Worm (Caenorhabditis elegans) whole organism, mixed stage, embryonic: ENCODE results near the gene T25F10.3.
A peak's percentile ranks its signal among the peaks of the same experiment; 100 is the strongest.

Experiments used
- M03D4.4 ChIP-seq: sonication (generic microtip); optimal IDR thresholded peaks from 2 replicates; lab custom pipeline; 2017; ENCODE audit warnings: mild to moderate bottlenecking, missing genetic modification characterization, missing compliant biosample characterization
- blmp-1 ChIP-seq: fragments of 150-350 bp; optimal IDR thresholded peaks from 2 replicates; lab custom pipeline; 2014; ENCODE audit warnings: missing biosample characterization, missing genetic modification characterization
- ceh-39 ChIP-seq: fragments of 150-350 bp; optimal IDR thresholded peaks from 2 replicates; lab custom pipeline; 2014; ENCODE audit warnings: missing biosample characterization, missing genetic modification characterization
- ceh-43 ChIP-seq: fragments of 200-800 bp; sonication (Bioruptor generic); optimal IDR thresholded peaks from 2 replicates; lab custom pipeline; 2018; ENCODE audit warnings: mild to moderate bottlenecking, missing genetic modification characterization, moderate library complexity, missing compliant biosample characterization
- ceh-83 ChIP-seq: fragments of 200-800 bp; sonication (Bioruptor generic); optimal IDR thresholded peaks from 2 replicates; lab custom pipeline; 2018; ENCODE audit warnings: mild to moderate bottlenecking, missing genetic modification characterization, missing compliant biosample characterization
- ces-1 ChIP-seq: fragments of 150-350 bp; optimal IDR thresholded peaks from 2 replicates; lab custom pipeline; 2014; ENCODE audit warnings: missing biosample characterization, missing genetic modification reagents, missing genetic modification characterization
- cnd-1 ChIP-seq: fragments of 200-800 bp; sonication (Bioruptor generic); optimal IDR thresholded peaks from 2 replicates; lab custom pipeline; 2018; ENCODE audit warnings: mild to moderate bottlenecking, missing genetic modification characterization, missing compliant biosample characterization
- drap-1 ChIP-seq: fragments of 200-800 bp; sonication (Bioruptor generic); optimal IDR thresholded peaks from 3 replicates; lab custom pipeline; 2018; ENCODE audit warnings: mild to moderate bottlenecking, missing genetic modification characterization, missing compliant biosample characterization
- elt-1 ChIP-seq: sonication (generic microtip); optimal IDR thresholded peaks from 2 replicates; lab custom pipeline; 2017; ENCODE audit warnings: missing genetic modification characterization, mild to moderate bottlenecking, missing compliant biosample characterization, antibody characterized with exemption, moderate library complexity, borderline replicate concordance; ENCODE audit not compliant: insufficient read depth
- elt-3 ChIP-seq: fragments of 150-350 bp; optimal IDR thresholded peaks from 2 replicates; lab custom pipeline; 2014; ENCODE audit warnings: missing biosample characterization, missing genetic modification characterization
- flh-1 ChIP-seq: fragments of 200-800 bp; sonication (Bioruptor generic); optimal IDR thresholded peaks from 2 replicates; lab custom pipeline; 2018; ENCODE audit warnings: mild to moderate bottlenecking, missing genetic modification characterization, moderate library complexity, missing compliant biosample characterization
- ham-2 ChIP-seq: fragments of 200-800 bp; sonication (Bioruptor generic); optimal IDR thresholded peaks from 2 replicates; lab custom pipeline; 2018; ENCODE audit warnings: mild to moderate bottlenecking, missing genetic modification characterization, missing compliant biosample characterization
- hlh-1 ChIP-seq: fragments of 150-350 bp; optimal IDR thresholded peaks from 2 replicates; lab custom pipeline; 2014; ENCODE audit warnings: missing biosample characterization, missing genetic modification reagents, missing genetic modification characterization
- lin-13 ChIP-seq: fragments of 150-350 bp; optimal IDR thresholded peaks from 2 replicates; lab custom pipeline; 2014; ENCODE audit warnings: missing biosample characterization, missing genetic modification characterization
- lin-32 ChIP-seq: fragments of 200-800 bp; sonication (Bioruptor generic); optimal IDR thresholded peaks from 2 replicates; lab custom pipeline; 2018; ENCODE audit warnings: mild to moderate bottlenecking, missing genetic modification characterization, missing compliant biosample characterization
- lsy-2 ChIP-seq: fragments of 150-350 bp; optimal IDR thresholded peaks from 2 replicates; lab custom pipeline; 2014; ENCODE audit warnings: missing biosample characterization, missing genetic modification characterization
- mep-1 ChIP-seq: fragments of 150-350 bp; optimal IDR thresholded peaks from 2 replicates; lab custom pipeline; 2017; ENCODE audit warnings: missing biosample characterization, missing genetic modification reagents, missing genetic modification characterization, inconsistent platforms
- mls-2 ChIP-seq: sonication (generic microtip); optimal IDR thresholded peaks from 2 replicates; lab custom pipeline; 2016; ENCODE audit warnings: mild to moderate bottlenecking, missing genetic modification characterization, moderate library complexity, missing compliant biosample characterization
- nhr-12 ChIP-seq: fragments of 150-350 bp; optimal IDR thresholded peaks from 2 replicates; lab custom pipeline; 2014; ENCODE audit warnings: missing biosample characterization, missing genetic modification characterization
- nhr-2 ChIP-seq: fragments of 150-350 bp; optimal IDR thresholded peaks from 2 replicates; lab custom pipeline; 2014; ENCODE audit warnings: missing biosample characterization, missing genetic modification characterization
- nhr-237 ChIP-seq: fragments of 150-350 bp; optimal IDR thresholded peaks from 2 replicates; lab custom pipeline; 2014; ENCODE audit warnings: missing biosample characterization, missing genetic modification characterization
- nhr-28 ChIP-seq: fragments of 150-350 bp; optimal IDR thresholded peaks from 2 replicates; lab custom pipeline; 2014; ENCODE audit warnings: missing biosample characterization, missing genetic modification characterization
- nhr-76 ChIP-seq: sonication (generic microtip); optimal IDR thresholded peaks from 2 replicates; lab custom pipeline; 2017; ENCODE audit warnings: missing biosample characterization, missing genetic modification characterization
- pha-4 ChIP-seq: fragments of 150-350 bp; optimal IDR thresholded peaks from 2 replicates; lab custom pipeline; 2018; ENCODE audit warnings: missing biosample characterization, missing genetic modification reagents, missing genetic modification characterization
- sem-2 ChIP-seq: fragments of 200-800 bp; sonication (Bioruptor generic); optimal IDR thresholded peaks from 2 replicates; lab custom pipeline; 2018; ENCODE audit warnings: mild to moderate bottlenecking, missing genetic modification characterization, missing compliant biosample characterization
- snpc-4 ChIP-seq: fragments of 150-350 bp; optimal IDR thresholded peaks from 2 replicates; lab custom pipeline; 2014; ENCODE audit warnings: missing biosample characterization, missing genetic modification characterization
- sptf-1 ChIP-seq: sonication (generic microtip); optimal IDR thresholded peaks from 2 replicates; lab custom pipeline; 2017; ENCODE audit warnings: mild to moderate bottlenecking, missing genetic modification characterization, moderate library complexity, missing compliant biosample characterization
- tbx-8 ChIP-seq: fragments of 200-800 bp; sonication (Bioruptor generic); optimal IDR thresholded peaks from 2 replicates; lab custom pipeline; 2018; ENCODE audit warnings: mild to moderate bottlenecking, missing genetic modification characterization, moderate library complexity, missing compliant biosample characterization
- unc-39 ChIP-seq: fragments of 150-350 bp; optimal IDR thresholded peaks from 2 replicates; lab custom pipeline; 2014; ENCODE audit warnings: missing biosample characterization, missing genetic modification characterization
- unc-62 ChIP-seq: fragments of 150-350 bp; optimal IDR thresholded peaks from 2 replicates; lab custom pipeline; 2014; ENCODE audit warnings: missing biosample characterization, missing genetic modification reagents, missing genetic modification characterization
- ztf-11 ChIP-seq: fragments of 150-350 bp; optimal IDR thresholded peaks from 2 replicates; lab custom pipeline; 2014; ENCODE audit warnings: missing biosample characterization, missing genetic modification characterization

T25F10.3 gene

ce11 chrV:6744774-6745173 lies at the start of gene T25F10.3:
Gene T25F10.3, plus strand, starts transcription at chrV:6745081.
- TF ChIP-seq blmp-1 (tag; lab: Kevin White, UChicago) = peak; percentile 30
- no peak for TF ChIP-seq pha-4 (tag; lab: Kevin White, UChicago)
- no peak for TF ChIP-seq nhr-237 (tag; lab: Kevin White, UChicago)

ce11 chrV:6697552-6697951 lies 47.3 kb upstream of the T25F10.3 start, which contains the start of gene W02F12.2:
Gene W02F12.2, minus strand, starts transcription at chrV:6697652.
- no peak for TF ChIP-seq M03D4.4
- no peak for TF ChIP-seq cnd-1 (tag; lab: Kevin White, UChicago)
- TF ChIP-seq nhr-28 (tag; lab: Kevin White, UChicago) = no peak
- TF ChIP-seq mls-2 (tag; lab: Kevin White, UChicago) = no peak
- TF ChIP-seq ces-1 = no peak
- TF ChIP-seq nhr-237 (tag; lab: Kevin White, UChicago) = no peak
- TF ChIP-seq unc-62 (GFP tag; lab: Kevin White, UChicago) = no peak
- no peak for TF ChIP-seq sem-2
- TF ChIP-seq ceh-83 = no peak
- no peak for TF ChIP-seq hlh-1 (tag; lab: Kevin White, UChicago)
- no peak for TF ChIP-seq nhr-76
- no peak for TF ChIP-seq lin-13 (tag; lab: Kevin White, UChicago)
- TF ChIP-seq mep-1 (tag; lab: Kevin White, UChicago) = no peak
- no peak for TF ChIP-seq unc-39 (tag; lab: Kevin White, UChicago)
- TF ChIP-seq ceh-39 (tag; lab: Kevin White, UChicago) = no peak
- TF ChIP-seq, all 35 proteins: peak for 0

- TF ChIP-seq blmp-1 (tag; lab: Kevin White, UChicago) (no peak), ces-1 (no peak), ceh-43 (no peak), ceh-39 (tag; lab: Kevin White, UChicago) (no peak), mep-1 (tag; lab: Kevin White, UChicago) (no peak), sptf-1 (tag; lab: Kevin White, UChicago) (no peak), tbx-8 (no peak), snpc-4 (tag; lab: Kevin White, UChicago) (no peak), flh-1 (GFP tag; lab: Kevin White, UChicago) (no peak), hlh-1 (tag; lab: Kevin White, UChicago) (no peak), nhr-2 (no peak), elt-3 (tag; lab: Kevin White, UChicago) (no peak), ceh-83 (no peak), cnd-1 (tag; lab: Kevin White, UChicago) (no peak)
- TF ChIP-seq, all 35 proteins: peak for 0
Measured at ce11 chrV:6699021-6699420, 45.9 kb upstream of the T25F10.3 start.

ce11 chrV:6699833-6700232 lies 45.0 kb upstream of the T25F10.3 start:
- TF ChIP-seq blmp-1 (tag; lab: Kevin White, UChicago) (peak; percentile 82), mep-1 (tag; lab: Kevin White, UChicago) (no peak)

ce11 chrV:6702692-6703091 lies 42.2 kb upstream of the T25F10.3 start, which contains the start of gene era-1:
Gene era-1, plus strand, starts transcription at chrV:6703057.
- TF ChIP-seq ceh-39 (tag; lab: Kevin White, UChicago) = no peak
- TF ChIP-seq elt-1 (tag; lab: Kevin White, UChicago) = no peak
- no peak for TF ChIP-seq ceh-83
- no peak for TF ChIP-seq ztf-11 (tag; lab: Kevin White, UChicago)
- no peak for TF ChIP-seq lin-32 (GFP tag; lab: Kevin White, UChicago)
- no peak for TF ChIP-seq nhr-237 (tag; lab: Kevin White, UChicago)
- TF ChIP-seq snpc-4 (tag; lab: Kevin White, UChicago) = no peak
- no peak for TF ChIP-seq drap-1 (GFP tag; lab: Kevin White, UChicago)
- TF ChIP-seq mls-2 (tag; lab: Kevin White, UChicago) = no peak
- TF ChIP-seq sem-2 = no peak
- TF ChIP-seq ham-2 = no peak
- TF ChIP-seq flh-1 (GFP tag; lab: Kevin White, UChicago) = no peak
- TF ChIP-seq nhr-2 = no peak

- no peak for TF ChIP-seq ceh-83
- TF ChIP-seq nhr-12 (tag; lab: Kevin White, UChicago) = no peak
- TF ChIP-seq unc-62 (GFP tag; lab: Kevin White, UChicago) = no peak
- no peak for TF ChIP-seq cnd-1 (tag; lab: Kevin White, UChicago)
- no peak for TF ChIP-seq nhr-237 (tag; lab: Kevin White, UChicago)
- TF ChIP-seq ham-2 = no peak
- TF ChIP-seq lin-32 (GFP tag; lab: Kevin White, UChicago) = no peak
- no peak for TF ChIP-seq nhr-28 (tag; lab: Kevin White, UChicago)
- no peak for TF ChIP-seq lsy-2 (tag; lab: Kevin White, UChicago)
- no peak for TF ChIP-seq unc-39 (tag; lab: Kevin White, UChicago)
- TF ChIP-seq elt-1 (tag; lab: Kevin White, UChicago) = no peak
- TF ChIP-seq mls-2 (tag; lab: Kevin White, UChicago) = no peak
- no peak for TF ChIP-seq drap-1 (GFP tag; lab: Kevin White, UChicago)
- TF ChIP-seq sem-2 = no peak
Measured at ce11 chrV:6704482-6704881, 40.4 kb upstream of the T25F10.3 start.
